Worm (Caenorhabditis elegans) whole organism, L3 larva: Measurements from ENCODE around the gene Y57A10C.8.

Source experiments
- R02D3.7 ChIP-seq: fragments of 150-350 bp; optimal IDR thresholded peaks from 2 replicates; lab custom pipeline; 2014; ENCODE audit warnings: missing biosample characterization, missing genetic modification characterization
- aly-2 ChIP-seq: fragments of 150-350 bp; optimal IDR thresholded peaks from 2 replicates; lab custom pipeline; 2014; ENCODE audit warnings: missing biosample characterization, missing genetic modification characterization
- ama-1 ChIP-seq: fragments of 150-350 bp; optimal IDR thresholded peaks from 2 replicates; lab custom pipeline; 2018
- ceh-16 ChIP-seq: sonication (generic microtip); optimal IDR thresholded peaks from 2 replicates; lab custom pipeline; 2017; ENCODE audit warnings: missing biosample characterization, missing genetic modification characterization
- ceh-28 ChIP-seq: fragments of 150-350 bp; optimal IDR thresholded peaks from 2 replicates; lab custom pipeline; 2014; ENCODE audit warnings: missing biosample characterization, missing genetic modification reagents, missing genetic modification characterization
- ceh-82 ChIP-seq: fragments of 150-350 bp; optimal IDR thresholded peaks from 2 replicates; lab custom pipeline; 2014; ENCODE audit warnings: missing biosample characterization, missing genetic modification characterization
- ceh-9 ChIP-seq: sonication (generic microtip); optimal IDR thresholded peaks from 2 replicates; lab custom pipeline; 2018; ENCODE audit warnings: missing biosample characterization, missing genetic modification characterization
- daf-12 ChIP-seq: fragments of 150-350 bp; optimal IDR thresholded peaks from 2 replicates; lab custom pipeline; 2014; ENCODE audit warnings: missing biosample characterization, missing genetic modification reagents, missing genetic modification characterization
- egl-27 ChIP-seq: sonication (generic microtip); optimal IDR thresholded peaks from 4 replicates; lab custom pipeline; 2017; ENCODE audit warnings: missing biosample characterization, missing genetic modification reagents, missing genetic modification characterization
- egl-5 ChIP-seq: fragments of 150-350 bp; optimal IDR thresholded peaks from 2 replicates; lab custom pipeline; 2017; ENCODE audit warnings: missing biosample characterization, missing genetic modification reagents, missing genetic modification characterization, inconsistent platforms
- eor-1 ChIP-seq, 2 experiments: fragments of 150-350 bp; optimal IDR thresholded peaks; 2 replicates each; lab custom pipeline; 2014 to 2018; ENCODE audit warnings: missing biosample characterization in 2 of 2, missing genetic modification characterization in 2 of 2
- fkh-10 ChIP-seq: sonication (generic microtip); optimal IDR thresholded peaks from 2 replicates; lab custom pipeline; 2017; ENCODE audit warnings: missing biosample characterization, missing genetic modification reagents, missing genetic modification characterization
- fkh-2 ChIP-seq: fragments of 150-350 bp; optimal IDR thresholded peaks from 2 replicates; lab custom pipeline; 2014; ENCODE audit warnings: missing biosample characterization, missing genetic modification reagents, missing genetic modification characterization
- fos-1 ChIP-seq: fragments of 150-350 bp; optimal IDR thresholded peaks from 2 replicates; lab custom pipeline; 2014; ENCODE audit warnings: missing biosample characterization, missing genetic modification characterization
- hmg-11 ChIP-seq: sonication (generic microtip); optimal IDR thresholded peaks from 2 replicates; lab custom pipeline; 2016; ENCODE audit warnings: missing genetic modification characterization, missing compliant biosample characterization
- lsy-12 ChIP-seq: sonication (generic microtip); optimal IDR thresholded peaks from 2 replicates; lab custom pipeline; 2016; ENCODE audit warnings: mild to moderate bottlenecking, missing genetic modification characterization, missing compliant biosample characterization
- mdl-1 ChIP-seq: fragments of 150-350 bp; optimal IDR thresholded peaks from 2 replicates; lab custom pipeline; 2014; ENCODE audit warnings: missing biosample characterization, missing genetic modification characterization
- mml-1 ChIP-seq: fragments of 150-350 bp; sonication (generic microtip); optimal IDR thresholded peaks from 3 replicates; lab custom pipeline; 2014; ENCODE audit warnings: missing biosample characterization, missing genetic modification characterization
- nfya-1 ChIP-seq: sonication (generic microtip); optimal IDR thresholded peaks from 2 replicates; lab custom pipeline; 2017; ENCODE audit warnings: missing genetic modification characterization, mild to moderate bottlenecking, missing compliant biosample characterization, antibody characterized with exemption, moderate library complexity; ENCODE audit not compliant: insufficient read depth
- nhr-11 ChIP-seq: fragments of 150-350 bp; optimal IDR thresholded peaks from 2 replicates; lab custom pipeline; 2014; ENCODE audit warnings: missing biosample characterization, missing genetic modification characterization
- nhr-12 ChIP-seq: fragments of 150-350 bp; optimal IDR thresholded peaks from 2 replicates; lab custom pipeline; 2014; ENCODE audit warnings: missing biosample characterization, missing genetic modification characterization
- nhr-23 ChIP-seq: fragments of 150-350 bp; optimal IDR thresholded peaks from 2 replicates; lab custom pipeline; 2014; ENCODE audit warnings: missing biosample characterization, missing genetic modification reagents, missing genetic modification characterization
- nhr-25 ChIP-seq: sonication (generic microtip); optimal IDR thresholded peaks from 2 replicates; lab custom pipeline; 2017; ENCODE audit warnings: missing biosample characterization, missing genetic modification characterization
- nhr-28 ChIP-seq: fragments of 150-350 bp; optimal IDR thresholded peaks from 2 replicates; lab custom pipeline; 2014; ENCODE audit warnings: missing biosample characterization, missing genetic modification characterization
- nhr-43 ChIP-seq: sonication (generic microtip); optimal IDR thresholded peaks from 2 replicates; lab custom pipeline; 2016; ENCODE audit warnings: mild to moderate bottlenecking, missing genetic modification characterization, missing compliant biosample characterization; ENCODE audit not compliant: poor library complexity, severe bottlenecking
- nhr-67 ChIP-seq: fragments of 150-350 bp; optimal IDR thresholded peaks from 2 replicates; lab custom pipeline; 2014; ENCODE audit warnings: missing biosample characterization, missing genetic modification characterization
- nhr-76 ChIP-seq: fragments of 150-350 bp; sonication (generic microtip); optimal IDR thresholded peaks from 5 replicates; lab custom pipeline; 2014; ENCODE audit warnings: missing biosample characterization, missing genetic modification characterization
- nhr-77 ChIP-seq: fragments of 150-350 bp; optimal IDR thresholded peaks from 2 replicates; lab custom pipeline; 2014; ENCODE audit warnings: missing biosample characterization, missing genetic modification characterization
- pqm-1 ChIP-seq: fragments of 150-350 bp; optimal IDR thresholded peaks from 2 replicates; lab custom pipeline; 2017; ENCODE audit warnings: missing biosample characterization, missing genetic modification characterization, inconsistent platforms
- skn-1 ChIP-seq: fragments of 150-350 bp; optimal IDR thresholded peaks from 2 replicates; lab custom pipeline; 2014; ENCODE audit warnings: missing biosample characterization, missing genetic modification characterization
- snpc-4 ChIP-seq: fragments of 150-350 bp; optimal IDR thresholded peaks from 2 replicates; lab custom pipeline; 2014; ENCODE audit warnings: missing biosample characterization, missing genetic modification characterization
- tbx-2 ChIP-seq: sonication (generic microtip); optimal IDR thresholded peaks from 2 replicates; lab custom pipeline; 2016; ENCODE audit warnings: mild to moderate bottlenecking, missing genetic modification characterization, missing compliant biosample characterization
- unc-39 ChIP-seq: sonication (generic microtip); optimal IDR thresholded peaks from 4 replicates; lab custom pipeline; 2017; ENCODE audit warnings: missing biosample characterization, missing genetic modification characterization
- unc-62 ChIP-seq: fragments of 150-350 bp; sonication (generic microtip); optimal IDR thresholded peaks from 4 replicates; lab custom pipeline; 2014; ENCODE audit warnings: missing biosample characterization, missing genetic modification reagents, missing genetic modification characterization
- zag-1 ChIP-seq: fragments of 150-350 bp; optimal IDR thresholded peaks from 2 replicates; lab custom pipeline; 2014; ENCODE audit warnings: missing biosample characterization, missing genetic modification characterization
- ztf-11 ChIP-seq: fragments of 150-350 bp; optimal IDR thresholded peaks from 2 replicates; lab custom pipeline; 2014; ENCODE audit warnings: missing biosample characterization, missing genetic modification characterization

The Y57A10C.8 gene

ce11 chrII:12417996-12418395 is 11.6 kb downstream of the Y57A10C.8 start:
- TF ChIP-seq ztf-11 (tag; lab: Kevin White, UChicago) (no peak), nhr-25 (tag; lab: Kevin White, UChicago) (no peak), nhr-11 (tag; lab: Kevin White, UChicago) (no peak), hmg-11 (tag; lab: Kevin White, UChicago) (no peak), ceh-82 (no peak), snpc-4 (tag; lab: Kevin White, UChicago) (no peak), nhr-67 (tag; lab: Kevin White, UChicago) (no peak), nhr-12 (no peak), unc-39 (tag; lab: Kevin White, UChicago) (no peak), nhr-23 (tag; lab: Kevin White, UChicago) (no peak), ceh-9 (tag; lab: Kevin White, UChicago) (no peak), zag-1 (tag; lab: Kevin White, UChicago) (no peak), lsy-12 (tag; lab: Kevin White, UChicago) (no peak), nhr-28 (tag; lab: Kevin White, UChicago) (no peak)

- no peak for TF ChIP-seq aly-2 (tag; lab: Kevin White, UChicago)
- TF ChIP-seq fos-1 (tag; lab: Kevin White, UChicago) = no peak
- no peak for TF ChIP-seq ceh-28
- TF ChIP-seq mdl-1 = no peak
- no peak for TF ChIP-seq mml-1
- TF ChIP-seq nhr-67 (tag; lab: Kevin White, UChicago) = no peak
- no peak for TF ChIP-seq nhr-43 (tag; lab: Kevin White, UChicago)
- TF ChIP-seq fkh-2 (tag; lab: Kevin White, UChicago) = no peak
- TF ChIP-seq nhr-11 (tag; lab: Kevin White, UChicago) = no peak
- TF ChIP-seq nhr-25 (tag; lab: Kevin White, UChicago) = no peak
- no peak for TF ChIP-seq ceh-82
Measured at ce11 chrII:12417514-12417913, 12.1 kb downstream of the Y57A10C.8 start, which contains the start of gene sre-27. Gene sre-27 (minus strand): TSS chrII:12417614.

ce11 chrII:12414805-12415204 is 14.8 kb downstream of the Y57A10C.8 start, which contains the start of gene Y57A10C.11:
Gene Y57A10C.11 (minus strand): TSS chrII:12414905.
- TF ChIP-seq tbx-2 (tag; lab: Kevin White, UChicago) (no peak), eor-1 (tag; optimal IDR thresholded peaks at IDR 0.05; lab: Kevin White, UChicago) (no peak), pqm-1 (tag; lab: Kevin White, UChicago) (no peak), nhr-11 (tag; lab: Kevin White, UChicago) (no peak), egl-5 (no peak), lsy-12 (tag; lab: Kevin White, UChicago) (no peak), ceh-16 (tag; lab: Kevin White, UChicago) (no peak), nhr-23 (tag; lab: Kevin White, UChicago) (no peak), R02D3.7 (no peak), ceh-28 (no peak), unc-62 (no peak)

- TF ChIP-seq ceh-9 (tag; lab: Kevin White, UChicago) = no peak
- TF ChIP-seq skn-1 = no peak
- no peak for TF ChIP-seq nfya-1
- TF ChIP-seq fkh-10 (GFP tag; lab: Kevin White, UChicago) = no peak
- no peak for TF ChIP-seq nhr-23 (tag; lab: Kevin White, UChicago)
- TF ChIP-seq nhr-76 (tag; lab: Kevin White, UChicago) = no peak
- TF ChIP-seq aly-2 (tag; lab: Kevin White, UChicago) = no peak
- no peak for TF ChIP-seq nhr-28 (tag; lab: Kevin White, UChicago)
- TF ChIP-seq ama-1 (lab: Kevin White, UChicago) = no peak
- TF ChIP-seq ceh-16 (tag; lab: Kevin White, UChicago) = no peak
- TF ChIP-seq egl-5 = no peak
- TF ChIP-seq nhr-43 (tag; lab: Kevin White, UChicago) = no peak
- TF ChIP-seq egl-27 (tag; lab: Kevin White, UChicago) = no peak
- no peak for TF ChIP-seq unc-62
Measured at ce11 chrII:12412417-12412816, 17.2 kb downstream of the Y57A10C.8 start, which contains the start of gene Y57A10C.1. Gene Y57A10C.1 (minus strand): TSS chrII:12412517.

ce11 chrII:12410107-12410506 is 19.5 kb downstream of the Y57A10C.8 start, which contains the start of gene F57G9.3:
Gene F57G9.3 (minus strand): TSS chrII:12410207.
- TF ChIP-seq skn-1 (no peak), ama-1 (lab: Kevin White, UChicago) (no peak), nhr-25 (tag; lab: Kevin White, UChicago) (no peak), fos-1 (tag; lab: Kevin White, UChicago) (no peak), nhr-77 (tag; lab: Kevin White, UChicago) (no peak), ceh-16 (tag; lab: Kevin White, UChicago) (no peak), daf-12 (tag; lab: Kevin White, UChicago) (no peak)
